Worm (Caenorhabditis elegans): Measurements from ENCODE around the gene icl-1.

DNA sequence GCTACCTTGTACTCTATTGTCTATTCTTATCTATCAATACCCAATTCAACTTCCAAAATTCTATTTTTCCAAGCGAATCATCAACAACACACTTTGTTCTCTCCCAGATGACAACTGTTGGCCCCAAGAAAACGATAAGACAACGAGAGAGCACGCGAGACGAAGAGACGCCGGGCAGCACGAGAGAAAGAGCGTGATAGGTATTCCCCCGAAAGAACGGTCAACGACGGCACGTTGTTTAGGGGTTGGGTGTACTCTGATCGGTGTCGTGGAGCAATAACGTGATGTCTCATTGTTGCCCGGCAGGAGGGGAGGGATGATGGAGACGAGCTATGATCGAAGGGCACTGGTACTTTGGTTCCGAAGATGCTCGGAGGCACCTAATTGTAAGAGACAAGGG lies 3.5 kb upstream of the icl-1 start:
- peak; percentile 90 for TF ChIP-seq ztf-4 (tag; optimal IDR thresholded peaks at IDR 0.05)
- peak; percentile 87 for TF ChIP-seq unc-130 (tag; optimal IDR thresholded peaks at IDR 0.05)
- TF ChIP-seq aly-2 (tag; optimal IDR thresholded peaks at IDR 0.05), result peak; percentile 30
- TF ChIP-seq nhr-11 (tag; optimal IDR thresholded peaks at IDR 0.05), result peak; percentile 77
- TF ChIP-seq elt-3 (tag; optimal IDR thresholded peaks at IDR 0.05), result peak in 5 of 6 experiments; percentile 16 to 92 (median 65)
- TF ChIP-seq aha-1 (tag; optimal IDR thresholded peaks at IDR 0.05), result no peak
- peak; percentile 25 to 51 (median 41) for TF ChIP-seq ceh-82 (tag; optimal IDR thresholded peaks at IDR 0.05)
- TF ChIP-seq nhr-28 (tag; optimal IDR thresholded peaks at IDR 0.05), result no peak
- peak; percentile 75 for TF ChIP-seq vab-15 (tag; optimal IDR thresholded peaks at IDR 0.05)
- no peak for TF ChIP-seq nhr-84 (tag; optimal IDR thresholded peaks at IDR 0.05)
- peak; percentile 48 for TF ChIP-seq pqm-1 (tag; optimal IDR thresholded peaks at IDR 0.05)
- no peak for TF ChIP-seq nhr-237 (tag; optimal IDR thresholded peaks at IDR 0.05)
- TF ChIP-seq pag-3 (tag; optimal IDR thresholded peaks at IDR 0.05; ENCODE audit: borderline replicate concordance, insufficient read depth), result no peak
- peak; percentile 89 for TF ChIP-seq nhr-47 (tag; optimal IDR thresholded peaks at IDR 0.05)

Data from whole organism, L1 larva.